Fruit fly (Drosophila melanogaster): ENCODE measurements around the gene CG32204.

CG32204 gene

dm6 chr3L:18945938-18946337 lies at the start of gene CG32204:
Gene CG32204 (minus strand): TSS chr3L:18946038.
- TF ChIP-seq jim (GFP tag; optimal IDR thresholded peaks at IDR 0.05): no peak

dm6 chr3L:18995667-18996029 lies 49.8 kb upstream of the CG32204 start:
- TF ChIP-seq Rel (GFP tag; optimal IDR thresholded peaks at IDR 0.05) (no peak), Rel (tag; optimal IDR thresholded peaks at IDR 0.05) (peak; percentile 88), br (GFP tag; optimal IDR thresholded peaks at IDR 0.05) (no peak), foxo (GFP tag; optimal IDR thresholded peaks at IDR 0.05) (no peak), Hr83 (GFP tag; optimal IDR thresholded peaks at IDR 0.05; ENCODE audit: poor library complexity, severe bottlenecking) (peak; percentile 15), Hr78 (GFP tag; optimal IDR thresholded peaks at IDR 0.05) (no peak), CrebA (GFP tag; optimal IDR thresholded peaks at IDR 0.05; ENCODE audit: borderline replicate concordance) (peak; percentile 70)

- no peak for TF ChIP-seq Dfd (GFP tag; optimal IDR thresholded peaks at IDR 0.05)
- TF ChIP-seq Jra (GFP tag; optimal IDR thresholded peaks at IDR 0.05): no peak
- TF ChIP-seq rgr (GFP tag; optimal IDR thresholded peaks at IDR 0.05): peak; percentile 1
- TF ChIP-seq Sp1 (GFP tag; optimal IDR thresholded peaks at IDR 0.05): peak; percentile 5
Observed at dm6 chr3L:18994505-18994969, 48.7 kb upstream of the CG32204 start.

- no peak for TF ChIP-seq br (GFP tag; optimal IDR thresholded peaks at IDR 0.05)
- no peak for TF ChIP-seq sage (GFP tag; optimal IDR thresholded peaks at IDR 0.05)
- no peak for TF ChIP-seq Hr83 (GFP tag; optimal IDR thresholded peaks at IDR 0.05; ENCODE audit: poor library complexity, severe bottlenecking)
- no peak for TF ChIP-seq Vsx2 (GFP tag; optimal IDR thresholded peaks at IDR 0.05; ENCODE audit: partially characterized antibody)
- TF ChIP-seq Myc (optimal IDR thresholded peaks at IDR 0.05): peak; percentile 49
- no peak for TF ChIP-seq pan (optimal IDR thresholded peaks at IDR 0.05)
- TF ChIP-seq CG32264 (GFP tag; optimal IDR thresholded peaks at IDR 0.05): no peak
Observed at dm6 chr3L:18993578-18994255, 47.9 kb upstream of the CG32204 start.

dm6 chr3L:18992820-18993219 lies 47.0 kb upstream of the CG32204 start:
- TF ChIP-seq brk (GFP tag; optimal IDR thresholded peaks at IDR 0.05): no peak
- TF ChIP-seq Myc (optimal IDR thresholded peaks at IDR 0.05): peak; percentile 63
- no peak for TF ChIP-seq jim (GFP tag; optimal IDR thresholded peaks at IDR 0.05)
- TF ChIP-seq sage (GFP tag; optimal IDR thresholded peaks at IDR 0.05): no peak
- no peak for TF ChIP-seq Jra (GFP tag; optimal IDR thresholded peaks at IDR 0.05)
- TF ChIP-seq woc (GFP tag; optimal IDR thresholded peaks at IDR 0.05): no peak
- TF ChIP-seq Mio (GFP tag; optimal IDR thresholded peaks at IDR 0.05): no peak

dm6 chr3L:18989611-18990010 lies 43.8 kb upstream of the CG32204 start, which contains the start of gene CG34256:
Gene CG34256 (minus strand): TSS chr3L:18989815.
- TF ChIP-seq Hr78 (GFP tag; optimal IDR thresholded peaks at IDR 0.05): no peak
- no peak for TF ChIP-seq fru (GFP tag; optimal IDR thresholded peaks at IDR 0.05)
- TF ChIP-seq CG9705 (GFP tag; optimal IDR thresholded peaks at IDR 0.05): no peak
- TF ChIP-seq brk (GFP tag; optimal IDR thresholded peaks at IDR 0.05): no peak
- no peak for TF ChIP-seq CrebA (GFP tag; optimal IDR thresholded peaks at IDR 0.05; ENCODE audit: borderline replicate concordance)
- TF ChIP-seq Hnf4 (GFP tag; optimal IDR thresholded peaks at IDR 0.05): no peak
- no peak for TF ChIP-seq Dif (GFP tag; optimal IDR thresholded peaks at IDR 0.05; ENCODE audit: partially characterized antibody)

- TF ChIP-seq CrebA (GFP tag; optimal IDR thresholded peaks at IDR 0.05; ENCODE audit: borderline replicate concordance): no peak
- peak; percentile 1 for TF ChIP-seq fru (GFP tag; optimal IDR thresholded peaks at IDR 0.05)
- no peak for TF ChIP-seq brk (GFP tag; optimal IDR thresholded peaks at IDR 0.05)
- TF ChIP-seq N (GFP tag; optimal IDR thresholded peaks at IDR 0.05): no peak
- TF ChIP-seq Rel (GFP tag; optimal IDR thresholded peaks at IDR 0.05): no peak
- peak; percentile 48 for TF ChIP-seq Rel (tag; optimal IDR thresholded peaks at IDR 0.05)
- TF ChIP-seq tai (GFP tag; optimal IDR thresholded peaks at IDR 0.05): no peak
- peak; percentile 16 for TF ChIP-seq ey (GFP tag; optimal IDR thresholded peaks at IDR 0.05)
- TF ChIP-seq woc (GFP tag; optimal IDR thresholded peaks at IDR 0.05): peak; percentile 29
- no peak for TF ChIP-seq Sp1 (GFP tag; optimal IDR thresholded peaks at IDR 0.05)
- TF ChIP-seq HLH106 (tag; optimal IDR thresholded peaks at IDR 0.05): no peak
- no peak for TF ChIP-seq Dfd (GFP tag; optimal IDR thresholded peaks at IDR 0.05)
- no peak for TF ChIP-seq Mio (GFP tag; optimal IDR thresholded peaks at IDR 0.05)
Observed at dm6 chr3L:18988055-18988819, 42.4 kb upstream of the CG32204 start, which contains the start of gene CG11619. Gene CG11619 (minus strand): TSS chr3L:18988323.

Data from whole organism, wandering third instar larva.